Fruit fly (Drosophila melanogaster) ovary, adult (tissue): ENCODE measurements around the gene CG43448.

Source experiments
- CG17801 ChIP-seq: fragments of 200-800 bp; optimal IDR thresholded peaks from 2 replicates; lab custom pipeline; 2019; ENCODE audit warnings: missing biosample characterization, mild to moderate bottlenecking, missing genetic modification characterization, moderate library complexity; ENCODE audit not compliant: partially characterized antibody

CG43448 gene

dm6 chr3R:30237634-30238033 lies at the start of gene CG43448:
Gene CG43448, minus strand, starts transcription at chr3R:30237734.
- TF ChIP-seq CG17801, result no peak

dm6 chr3R:30286347-30286746 lies 48.8 kb upstream of the CG43448 start:
- TF ChIP-seq CG17801, result no peak

DNA sequence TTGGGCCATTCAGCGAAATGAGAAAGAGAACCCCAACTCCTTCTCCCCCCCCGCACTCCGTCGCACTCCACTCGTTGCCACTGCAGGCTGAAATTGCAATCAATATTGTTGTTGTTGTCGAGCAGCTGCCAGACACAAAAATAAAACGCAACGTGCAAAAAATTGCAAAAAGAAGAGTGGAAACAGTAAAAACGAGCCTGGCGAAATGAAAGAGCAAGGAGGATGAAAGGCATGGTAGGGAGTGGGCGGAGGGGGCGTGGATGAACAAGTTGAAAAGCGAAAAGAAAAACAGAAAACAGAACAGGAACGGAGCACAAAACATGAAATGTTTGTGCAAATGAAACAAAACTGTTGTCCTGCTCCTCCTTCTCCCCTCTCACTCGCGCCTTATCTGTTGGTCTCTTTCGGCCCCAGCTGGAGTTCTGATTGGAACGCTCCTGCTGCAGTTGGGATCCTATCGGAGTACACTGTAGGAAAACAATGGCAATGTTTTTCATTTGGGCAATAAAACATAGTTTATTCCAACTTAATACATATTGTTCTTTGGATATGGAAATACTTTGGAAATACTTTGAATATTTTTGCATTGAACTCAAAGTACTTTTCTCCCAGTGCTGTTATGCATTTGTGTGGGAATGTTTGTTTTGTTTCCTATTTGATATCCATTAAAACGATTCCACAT lies 47.6 kb upstream of the CG43448 start:
- no peak for TF ChIP-seq CG17801

DNA sequence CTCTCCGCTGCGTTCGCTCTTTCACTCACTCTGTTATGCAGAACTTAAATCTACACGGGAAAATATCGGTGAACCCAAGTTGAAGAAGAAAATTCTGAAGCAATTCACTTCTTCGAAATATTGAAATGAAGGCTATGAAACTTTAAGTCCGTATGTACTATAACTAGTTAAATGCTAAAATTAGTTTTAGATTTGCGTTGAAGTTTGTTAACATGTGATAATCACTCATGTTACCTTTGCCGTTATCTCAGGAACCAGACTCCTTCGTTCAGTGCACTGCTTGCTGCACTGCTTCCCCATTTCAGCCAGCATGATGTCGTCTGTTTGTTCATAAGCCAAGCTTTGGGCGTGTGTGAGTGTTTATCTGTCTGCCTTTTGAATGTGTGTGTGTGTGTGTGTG lies 47.0 kb upstream of the CG43448 start:
- no peak for TF ChIP-seq CG17801

DNA sequence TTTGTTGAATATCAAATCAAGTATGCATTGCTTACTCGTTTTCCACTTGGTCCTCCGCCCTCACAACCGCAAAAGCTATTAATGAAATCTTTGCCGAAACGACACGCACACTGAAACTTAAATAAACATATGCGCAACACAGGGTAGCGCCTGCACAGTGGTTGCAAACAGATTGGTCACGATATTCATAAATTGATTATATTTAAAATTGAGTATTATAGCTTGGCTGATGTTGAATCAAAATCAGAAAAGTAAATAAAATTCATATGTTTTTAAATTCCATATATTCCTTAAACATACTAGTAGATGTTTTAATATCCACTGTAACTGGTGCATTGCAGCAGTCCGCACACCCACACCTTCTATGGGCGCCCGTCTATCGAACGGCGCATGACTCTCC lies 46.4 kb upstream of the CG43448 start:
- no peak for TF ChIP-seq CG17801

dm6 chr3R:30283037-30283590 lies 45.6 kb upstream of the CG43448 start:
- no peak for TF ChIP-seq CG17801

DNA sequence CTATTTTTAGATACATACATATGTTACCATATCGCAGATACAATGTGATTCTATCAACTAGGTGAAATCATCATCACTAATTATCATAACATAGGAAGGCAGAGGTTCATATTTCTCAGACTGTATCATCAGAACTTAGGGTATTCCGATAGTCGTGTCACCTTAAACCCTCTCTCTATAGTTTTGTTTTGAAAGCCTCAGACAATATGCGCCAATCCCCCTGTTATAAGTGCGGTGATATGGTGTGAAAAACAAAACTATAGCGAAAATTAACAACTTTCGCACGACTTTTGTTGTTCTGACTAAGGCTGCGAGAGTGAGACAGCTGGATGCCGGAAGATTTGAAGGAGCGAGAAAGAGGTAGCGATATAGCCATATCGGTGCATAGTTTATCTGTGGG lies 44.9 kb upstream of the CG43448 start:
- TF ChIP-seq CG17801, result no peak

DNA sequence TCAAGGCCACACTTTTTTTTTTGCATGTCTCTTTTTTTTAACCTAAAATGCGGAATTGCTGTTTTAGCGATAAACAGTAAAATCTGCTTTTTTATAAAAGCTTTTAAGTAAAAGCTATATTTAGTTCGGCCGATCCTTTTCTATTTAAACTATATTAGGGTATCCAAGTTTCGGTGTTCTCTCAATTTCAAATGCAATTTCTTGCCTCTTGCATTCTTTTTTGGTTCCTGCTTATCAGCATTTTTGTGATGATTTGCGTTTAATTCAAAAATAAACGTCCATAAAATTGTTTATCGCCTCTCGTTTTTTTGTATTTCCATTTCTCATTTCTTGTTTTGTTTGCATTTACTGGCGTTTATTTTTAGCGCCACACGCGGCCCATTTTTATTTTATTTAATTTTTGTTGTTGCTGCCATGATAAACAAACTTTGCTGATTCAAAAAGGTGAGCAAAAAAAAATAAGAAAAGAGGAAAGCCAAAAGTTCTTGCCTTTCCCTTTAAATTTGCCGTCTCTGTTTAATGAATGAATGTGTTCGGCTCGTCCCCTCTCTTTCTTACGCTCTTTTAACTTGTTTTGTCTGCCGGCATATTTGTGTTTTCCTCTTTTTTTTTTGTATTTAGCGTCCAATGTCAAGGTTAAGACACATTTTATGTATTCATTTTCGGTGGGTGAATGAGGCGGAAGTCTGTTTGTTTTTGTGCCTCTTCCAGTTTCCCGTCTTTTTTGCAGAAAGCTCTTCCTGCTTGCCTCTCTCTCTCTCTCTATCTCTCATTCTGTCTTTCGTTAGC lies 44.0 kb upstream of the CG43448 start:
- peak; percentile 88 for TF ChIP-seq CG17801

DNA sequence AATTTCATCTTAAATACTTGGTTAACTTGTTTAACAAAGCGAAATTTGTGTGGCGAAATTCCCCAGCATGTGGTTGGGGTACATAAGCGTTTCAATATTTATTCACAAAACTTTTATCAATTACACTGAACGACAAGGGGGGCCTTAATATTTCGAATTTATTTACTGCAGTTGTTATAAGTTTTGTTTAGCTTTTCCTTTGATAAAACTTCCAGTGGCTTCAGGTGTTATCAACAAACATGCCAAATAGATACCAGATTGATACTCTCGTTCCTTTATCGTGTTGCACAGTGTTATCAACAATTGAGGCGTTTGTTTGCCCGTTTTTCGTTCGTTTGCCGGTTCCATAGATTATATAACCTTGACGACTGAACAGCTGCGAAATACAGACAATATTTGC lies 42.8 kb upstream of the CG43448 start:
- TF ChIP-seq CG17801, result peak; percentile 38

DNA sequence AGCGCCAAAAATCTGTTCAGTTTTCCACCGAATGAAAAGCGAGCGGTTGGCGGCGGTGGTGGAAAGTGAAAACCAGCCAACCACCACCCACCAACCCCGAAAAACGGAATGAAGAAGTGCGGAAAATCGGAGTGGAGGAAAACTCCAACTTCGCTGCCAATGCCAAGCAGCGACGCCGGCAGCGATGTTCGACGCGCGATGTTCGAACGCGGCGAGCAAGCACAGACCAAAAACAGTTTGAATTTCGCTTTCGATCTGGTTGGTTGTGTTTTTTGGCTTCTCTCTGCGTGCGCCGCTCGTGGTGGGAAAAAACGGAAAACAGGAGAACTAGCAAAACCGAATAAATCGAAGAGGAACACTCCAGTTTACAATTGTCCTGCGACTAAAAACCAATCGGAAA lies 40.2 kb upstream of the CG43448 start, which contains the start of gene heca:
TSS of gene heca (plus strand) at position 233 of the 400 bp plus-strand sequence.
- peak; percentile 11 for TF ChIP-seq CG17801

DNA sequence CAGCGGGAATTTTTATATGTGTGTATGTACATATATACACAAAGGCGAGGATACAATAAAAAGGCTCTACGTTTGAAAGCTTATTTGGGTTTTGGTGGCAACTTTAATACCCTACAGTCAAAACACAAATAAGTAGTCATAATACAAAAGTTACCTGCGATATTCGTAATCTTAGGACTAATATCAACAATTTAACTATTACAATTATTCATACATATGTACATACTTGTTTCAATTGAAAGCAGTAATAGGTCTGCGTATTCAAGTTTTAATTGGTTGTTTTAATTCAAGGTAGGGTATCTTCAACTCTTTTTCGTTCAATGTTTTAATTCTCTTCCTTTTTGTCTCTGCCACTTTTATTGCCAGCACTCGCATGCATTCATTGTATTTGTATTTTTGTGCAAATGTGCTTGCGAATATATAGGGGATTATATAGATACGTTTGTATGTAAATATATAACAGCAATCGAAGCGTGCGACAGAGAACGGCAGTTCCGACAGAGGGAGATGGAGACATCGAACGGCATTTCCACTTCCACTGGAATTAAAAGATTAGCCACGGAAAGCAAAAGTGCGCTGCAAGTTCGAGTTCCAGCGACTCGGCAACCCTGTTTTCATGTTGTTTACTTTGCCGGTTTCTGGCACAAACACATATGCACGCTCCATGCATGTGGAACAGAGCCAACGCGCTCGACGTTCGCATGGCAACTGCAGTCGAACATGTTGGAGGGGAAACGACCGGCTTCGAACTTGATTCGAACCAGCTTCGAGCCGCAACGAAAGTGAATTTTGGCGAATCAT lies 39.1 kb upstream of the CG43448 start:
- peak; percentile 43 for TF ChIP-seq CG17801

- no peak for TF ChIP-seq CG17801
These were observed 38.4 kb upstream of the CG43448 start for dm6 chr3R:30275970-30276369.

DNA sequence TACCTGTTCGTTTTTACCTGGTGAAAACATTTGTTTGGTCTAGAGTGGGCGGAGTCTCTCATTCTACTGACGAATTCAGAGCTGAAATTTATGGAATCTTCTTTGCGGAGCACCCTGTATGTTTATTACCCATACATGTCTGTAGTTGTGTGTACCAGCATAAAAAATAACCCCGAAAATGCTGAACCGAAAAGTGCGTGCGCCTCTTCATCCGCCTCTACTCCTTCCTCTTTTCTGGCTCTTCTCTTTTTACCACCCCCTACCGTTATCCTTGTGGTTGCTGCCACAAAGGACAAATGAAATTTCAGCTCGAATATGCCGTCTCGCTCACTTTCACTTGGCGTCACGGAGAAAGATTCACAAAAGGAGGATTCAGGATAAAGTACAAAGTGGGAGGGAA lies 36.4 kb upstream of the CG43448 start:
- TF ChIP-seq CG17801, result no peak

DNA sequence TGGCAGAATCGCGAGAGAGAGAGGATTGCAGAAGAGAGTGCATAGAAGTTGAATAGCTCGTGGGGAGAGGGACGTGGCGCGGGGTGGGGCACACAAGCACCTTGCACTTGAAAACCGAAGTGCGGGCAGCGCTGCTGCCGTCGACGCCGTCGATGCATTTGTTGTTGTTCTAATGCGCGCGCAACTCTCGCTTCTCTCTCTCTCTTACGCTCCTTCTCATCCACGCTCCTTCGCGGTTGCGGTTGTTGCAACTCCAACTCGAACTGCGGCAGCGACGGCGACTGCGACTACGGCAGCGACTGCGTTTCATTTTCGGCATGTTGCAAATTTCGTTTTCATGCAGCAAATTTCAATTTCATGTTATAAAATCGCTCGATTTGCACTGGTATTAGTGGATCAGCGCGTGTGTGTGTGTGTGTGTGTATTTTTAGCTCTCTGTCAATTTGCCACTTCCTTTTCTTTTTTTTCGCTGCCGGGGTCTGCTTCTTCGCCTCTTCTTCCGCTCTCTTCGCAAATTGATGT lies 35.4 kb upstream of the CG43448 start:
- no peak for TF ChIP-seq CG17801

DNA sequence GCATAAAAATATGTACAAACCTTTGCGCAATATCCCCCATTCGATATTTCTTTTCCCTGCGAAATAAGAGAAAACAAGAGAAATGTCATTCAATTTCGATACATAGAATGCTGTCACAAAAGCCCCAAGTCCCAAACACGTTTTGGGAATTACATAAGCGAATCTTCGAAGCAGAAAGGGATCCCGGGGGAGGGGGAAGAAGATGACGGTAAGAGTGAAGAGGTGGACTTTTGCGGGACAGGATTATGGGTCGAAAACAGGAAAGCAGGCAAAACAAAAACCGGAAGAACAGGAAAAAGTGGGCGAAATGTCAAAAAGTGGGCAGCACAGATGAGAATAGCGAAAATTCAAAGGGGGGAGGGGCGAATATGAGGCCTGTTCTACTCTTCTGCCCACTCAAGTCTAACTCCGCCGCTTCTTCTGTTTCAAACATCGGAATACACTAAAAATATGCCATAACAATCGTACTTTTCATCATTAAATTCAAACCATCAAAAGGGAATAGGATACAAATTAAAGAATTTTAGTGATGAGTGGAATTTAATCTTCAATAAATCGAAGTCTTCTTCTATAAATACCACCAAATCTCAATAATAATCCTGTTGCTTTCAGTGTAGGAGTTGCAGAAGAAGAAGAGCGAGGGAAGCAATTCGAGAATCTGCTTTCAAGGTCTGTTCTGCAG lies 34.8 kb upstream of the CG43448 start:
- TF ChIP-seq CG17801, result no peak

DNA sequence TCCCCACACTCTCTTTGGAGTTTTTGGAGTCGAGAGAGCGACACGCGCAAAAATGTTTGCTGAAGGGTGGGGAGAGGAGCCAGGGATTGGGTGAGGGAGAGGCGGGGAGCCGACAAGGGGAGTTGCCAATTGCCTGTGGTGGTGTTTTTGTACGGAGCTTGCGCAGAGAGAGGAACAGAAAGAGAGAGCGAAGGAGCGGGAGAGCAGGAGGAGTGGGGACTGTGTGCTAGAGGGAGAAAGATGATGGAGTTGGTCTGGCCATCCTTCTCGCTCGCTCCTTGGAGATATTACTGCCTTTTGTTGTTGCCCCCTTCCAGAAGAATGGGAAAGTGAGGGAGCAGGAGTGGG lies 33.6 kb upstream of the CG43448 start:
- no peak for TF ChIP-seq CG17801
